Fruit fly (Drosophila melanogaster) whole organism, embryonic: ENCODE measurements around the gene CG7781.

Source experiments
- Antp ChIP-seq: fragments of 200-800 bp; sonication (Bioruptor generic); optimal IDR thresholded peaks from 3 replicates; lab custom pipeline; 2016; ENCODE audit warnings: missing biosample characterization, missing genetic modification characterization
- CG10209 ChIP-seq: fragments of 200-800 bp; sonication (Bioruptor generic); optimal IDR thresholded peaks from 3 replicates; lab custom pipeline; 2017; ENCODE audit warnings: missing biosample characterization, mild to moderate bottlenecking, missing genetic modification characterization, missing genetic modification reagents
- CG10274 ChIP-seq: fragments of 200-800 bp; sonication (Bioruptor generic); optimal IDR thresholded peaks from 3 replicates; lab custom pipeline; 2017; ENCODE audit warnings: missing biosample characterization, mild to moderate bottlenecking, missing genetic modification characterization
- CG11247 ChIP-seq: fragments of 200-800 bp; sonication (Bioruptor generic); IDR thresholded peaks from 2 replicates; pipeline ENCODE4 v1.3.6; 2022; ENCODE audit warnings: missing biosample characterization, missing genetic modification characterization
- CG11504 ChIP-seq: fragments of 200-800 bp; sonication (Bioruptor generic); optimal IDR thresholded peaks from 3 replicates; lab custom pipeline; 2019; ENCODE audit warnings: missing biosample characterization, mild to moderate bottlenecking, missing genetic modification characterization, moderate library complexity
- CG12104 ChIP-seq: fragments of 200-800 bp; sonication (Bioruptor generic); optimal IDR thresholded peaks from 3 replicates; lab custom pipeline; 2016; ENCODE audit warnings: missing biosample characterization, missing genetic modification characterization
- CG12744 ChIP-seq: fragments of 200-800 bp; sonication (Bioruptor generic); optimal IDR thresholded peaks from 2 replicates; lab custom pipeline; 2016; ENCODE audit warnings: missing biosample characterization, missing genetic modification characterization
- CG13287 ChIP-seq: fragments of 200-800 bp; sonication (Bioruptor generic); IDR thresholded peaks from 2 replicates; pipeline ENCODE4 v1.3.6; 2022; ENCODE audit warnings: missing biosample characterization, missing genetic modification characterization; ENCODE audit not compliant: partially characterized antibody
- CG1529 ChIP-seq: fragments of 200-800 bp; sonication (Bioruptor generic); optimal IDR thresholded peaks from 3 replicates; lab custom pipeline; 2018; ENCODE audit warnings: missing biosample characterization, missing genetic modification characterization
- CG15601 ChIP-seq: fragments of 200-800 bp; sonication (Bioruptor generic); optimal IDR thresholded peaks from 3 replicates; lab custom pipeline; 2019; ENCODE audit warnings: missing biosample characterization, mild to moderate bottlenecking, missing genetic modification characterization, moderate library complexity
- CG17186 ChIP-seq: fragments of 200-800 bp; sonication (Bioruptor generic); optimal IDR thresholded peaks from 3 replicates; lab custom pipeline; 2017; ENCODE audit warnings: missing biosample characterization, missing genetic modification reagents, missing genetic modification characterization
- CG1792 ChIP-seq: fragments of 200-800 bp; sonication (Bioruptor generic); optimal IDR thresholded peaks from 2 replicates; lab custom pipeline; 2016; ENCODE audit warnings: missing biosample characterization, missing genetic modification characterization
- CG18011 ChIP-seq: fragments of 200-800 bp; sonication (Bioruptor generic); optimal IDR thresholded peaks from 2 replicates; lab custom pipeline; 2017; ENCODE audit warnings: missing biosample characterization, missing genetic modification characterization, mild to moderate bottlenecking, moderate library complexity, missing genotype
- CG2678 ChIP-seq: fragments of 200-800 bp; sonication (Bioruptor generic); optimal IDR thresholded peaks from 3 replicates; lab custom pipeline; 2019; ENCODE audit warnings: missing biosample characterization, mild to moderate bottlenecking, missing genetic modification characterization, moderate library complexity
- CG30403 ChIP-seq: fragments of 200-800 bp; sonication (Bioruptor generic); optimal IDR thresholded peaks from 3 replicates; lab custom pipeline; 2016; ENCODE audit warnings: missing biosample characterization, missing genetic modification characterization
- CG31224 ChIP-seq: fragments of 200-800 bp; sonication (Bioruptor generic); IDR thresholded peaks from 2 replicates; pipeline ENCODE4 v1.3.6; 2022; ENCODE audit warnings: missing biosample characterization, missing genetic modification characterization
- CG31388 ChIP-seq: fragments of 200-800 bp; sonication (Bioruptor generic); optimal IDR thresholded peaks from 2 replicates; lab custom pipeline; 2016; ENCODE audit warnings: missing biosample characterization, missing genetic modification characterization
- CG6765 ChIP-seq: fragments of 200-800 bp; sonication (Bioruptor generic); optimal IDR thresholded peaks from 3 replicates; lab custom pipeline; 2017; ENCODE audit warnings: missing biosample characterization, mild to moderate bottlenecking, missing genetic modification characterization
- CG6813 ChIP-seq: fragments of 200-800 bp; sonication (Bioruptor generic); optimal IDR thresholded peaks from 2 replicates; lab custom pipeline; 2017; ENCODE audit warnings: missing biosample characterization, missing genetic modification characterization, mild to moderate bottlenecking, moderate library complexity, missing genetic modification reagents
- CG7372 ChIP-seq: fragments of 200-800 bp; sonication (Bioruptor generic); IDR thresholded peaks from 2 replicates; pipeline ENCODE4 v1.3.6; 2022; ENCODE audit warnings: missing biosample characterization, missing genetic modification characterization
- CG8089 ChIP-seq: fragments of 200-800 bp; sonication (Bioruptor generic); optimal IDR thresholded peaks from 3 replicates; lab custom pipeline; 2016; ENCODE audit warnings: missing biosample characterization, missing genetic modification characterization
- D ChIP-seq, 2 experiments: fragments of 200-800 bp in 1 of 2; fragments of >200 bp in 1 of 2; sonication (Bioruptor generic) in 1 of 2; optimal IDR thresholded peaks; 2 replicates in 1 of 2; 3 replicates in 1 of 2; lab custom pipeline; 2017; ENCODE audit warnings: mild to moderate bottlenecking in 1 of 2, missing biosample characterization in 1 of 2, missing genetic modification characterization in 1 of 2, missing genetic modification reagents in 1 of 2
- Deaf1 ChIP-seq: fragments of 200-800 bp; optimal IDR thresholded peaks from 3 replicates; lab custom pipeline; 2019; ENCODE audit warnings: missing biosample characterization, mild to moderate bottlenecking, missing genetic modification characterization, moderate library complexity
- Doc3 ChIP-seq: fragments of 200-800 bp; sonication (Bioruptor generic); IDR thresholded peaks from 3 replicates; pipeline ENCODE4 v1.3.6; 2022; ENCODE audit warnings: missing biosample characterization, missing genetic modification characterization; ENCODE audit not compliant: partially characterized antibody
- Dref ChIP-seq: fragments of 200-800 bp; sonication (Bioruptor generic); IDR thresholded peaks from 2 replicates; pipeline ENCODE4 v1.3.6; 2022; ENCODE audit warnings: missing biosample characterization, missing genetic modification characterization
- ERR ChIP-seq: fragments of 200-800 bp; sonication (Bioruptor generic); optimal IDR thresholded peaks from 2 replicates; lab custom pipeline; 2016; ENCODE audit warnings: missing biosample characterization, missing genetic modification characterization
- Ets97D ChIP-seq: fragments of 200-800 bp; sonication (Bioruptor generic); optimal IDR thresholded peaks from 3 replicates; lab custom pipeline; 2016; ENCODE audit warnings: missing biosample characterization, missing genetic modification characterization
- HLH54F ChIP-seq: fragments of 200-800 bp; sonication (Bioruptor generic); optimal IDR thresholded peaks from 3 replicates; lab custom pipeline; 2016; ENCODE audit warnings: missing biosample characterization, missing genetic modification characterization
- Lim3 ChIP-seq: fragments of 200-800 bp; sonication (Bioruptor generic); IDR thresholded peaks from 2 replicates; pipeline ENCODE4 v1.3.6; 2022; ENCODE audit warnings: missing biosample characterization, missing genetic modification characterization
- Myb ChIP-seq: fragments of 200-800 bp; sonication (Bioruptor generic); optimal IDR thresholded peaks from 2 replicates; lab custom pipeline; 2016; ENCODE audit warnings: missing biosample characterization, missing genetic modification characterization
- Poxn ChIP-seq: fragments of 200-800 bp; sonication (Bioruptor generic); IDR thresholded peaks from 2 replicates; pipeline ENCODE4 v1.3.6; 2022; ENCODE audit warnings: missing biosample characterization, missing genetic modification characterization
- Rfx ChIP-seq: fragments of 200-800 bp; sonication (Bioruptor generic); IDR thresholded peaks from 2 replicates; pipeline ENCODE4 v1.3.6; 2022; ENCODE audit warnings: missing biosample characterization, missing genetic modification characterization
- ab ChIP-seq: fragments of 200-800 bp; sonication (Bioruptor generic); optimal IDR thresholded peaks from 2 replicates; lab custom pipeline; 2016; ENCODE audit warnings: missing biosample characterization, missing genetic modification characterization
- caup ChIP-seq: fragments of 200-800 bp; sonication (Bioruptor generic); optimal IDR thresholded peaks from 3 replicates; lab custom pipeline; 2017; ENCODE audit warnings: missing biosample characterization, mild to moderate bottlenecking, missing genetic modification characterization, moderate library complexity; ENCODE audit not compliant: severe bottlenecking
- cg ChIP-seq: fragments of 200-800 bp; sonication (Bioruptor generic); optimal IDR thresholded peaks from 3 replicates; lab custom pipeline; 2019; ENCODE audit warnings: missing biosample characterization, mild to moderate bottlenecking, missing genetic modification characterization, moderate library complexity
- esg ChIP-seq: fragments of 200-800 bp; sonication (Bioruptor generic); conservative IDR thresholded peaks from 2 replicates; pipeline ENCODE4 v1.3.6; 2022; ENCODE audit warnings: missing biosample characterization, missing genetic modification characterization
- exex ChIP-seq: fragments of 200-800 bp; sonication (Bioruptor generic); optimal IDR thresholded peaks from 4 replicates; lab custom pipeline; 2018; ENCODE audit warnings: missing biosample characterization, mild to moderate bottlenecking, missing genetic modification characterization, moderate library complexity
- fd3F ChIP-seq: fragments of 200-800 bp; sonication (Bioruptor generic); optimal IDR thresholded peaks from 2 replicates; lab custom pipeline; 2018; ENCODE audit warnings: missing biosample characterization, mild to moderate bottlenecking, missing genetic modification characterization, moderate library complexity
- her ChIP-seq: fragments of 200-800 bp; sonication (Bioruptor generic); optimal IDR thresholded peaks from 2 replicates; lab custom pipeline; 2016; ENCODE audit warnings: missing biosample characterization, missing genetic modification characterization
- insv ChIP-seq, 2 experiments: fragments of 200-800 bp; sonication (Bioruptor generic); optimal IDR thresholded peaks; 3 replicates each; lab custom pipeline; 2016 to 2018; ENCODE audit warnings: missing biosample characterization in 2 of 2, missing genetic modification characterization in 2 of 2
- lola ChIP-seq, 3 experiments: fragments of >200 bp in 2 of 3; fragments of 200-800 bp in 1 of 3; sonication (Bioruptor generic) in 1 of 3; optimal IDR thresholded peaks; 2 replicates each; lab custom pipeline; 2017 to 2019; ENCODE audit warnings: missing biosample characterization in 3 of 3, missing genetic modification characterization in 3 of 3, mild to moderate bottlenecking in 1 of 3, moderate library complexity in 1 of 3
- mirr ChIP-seq: fragments of 200-800 bp; sonication (Bioruptor generic); optimal IDR thresholded peaks from 3 replicates; lab custom pipeline; 2018; ENCODE audit warnings: missing biosample characterization, mild to moderate bottlenecking, missing genetic modification characterization
- otp ChIP-seq: fragments of 200-800 bp; sonication (Bioruptor generic); IDR thresholded peaks from 3 replicates; pipeline ENCODE4, ENCODE4 v1.3.6; 2022; ENCODE audit warnings: missing biosample characterization, missing genetic modification characterization
- peb ChIP-seq: fragments of 200-800 bp; sonication (Bioruptor generic); IDR thresholded peaks from 2 replicates; pipeline ENCODE4 v1.3.6; 2022; ENCODE audit warnings: missing biosample characterization, missing genetic modification characterization
- run ChIP-seq: fragments of 200-800 bp; sonication (Bioruptor generic); optimal IDR thresholded peaks from 3 replicates; lab custom pipeline; 2018; ENCODE audit warnings: missing biosample characterization, mild to moderate bottlenecking, missing genetic modification characterization
- slbo ChIP-seq: fragments of 200-800 bp; sonication (Bioruptor generic); IDR thresholded peaks from 2 replicates; pipeline ENCODE4 v1.3.6; 2022; ENCODE audit warnings: missing biosample characterization, missing genetic modification characterization
- slp2 ChIP-seq: fragments of 200-800 bp; sonication (Bioruptor generic); optimal IDR thresholded peaks from 2 replicates; lab custom pipeline; 2016; ENCODE audit warnings: missing biosample characterization, missing genetic modification characterization
- unc-4 ChIP-seq: fragments of 200-800 bp; sonication (Bioruptor generic); IDR thresholded peaks from 2 replicates; pipeline ENCODE4 v1.3.6; 2022; ENCODE audit warnings: missing biosample characterization, missing genetic modification characterization; ENCODE audit not compliant: partially characterized antibody

CG7781 gene

dm6 chr2L:8319858-8320525, 5.2 kb downstream of the CG7781 start, which contains the start of the genes mtsh and strat (continued):
- TF ChIP-seq Lim3, result no peak
- peak; percentile 43 for TF ChIP-seq HLH54F
- peak; percentile 74 for TF ChIP-seq Myb (GFP tag; lab: Kevin White, UChicago)
- TF ChIP-seq CG12104, result peak; percentile 68
- peak; percentile 31; the same call in 1 of the 2 replicates for TF ChIP-seq peb
- peak in 1 of 2 experiments; percentile 58 for TF ChIP-seq insv (GFP tag; optimal IDR thresholded peaks at IDR 0.05; lab: Kevin White, UChicago)
- TF ChIP-seq Deaf1 (tag; lab: Kevin White, UChicago), result no peak
- no peak for TF ChIP-seq run
- TF ChIP-seq CG11247 (GFP tag; lab: Robert Waterston, UW), result no peak
- no peak for TF ChIP-seq CG11504 (tag; lab: Kevin White, UChicago)
- TF ChIP-seq her (GFP tag; lab: Kevin White, UChicago), result peak; percentile 61
- TF ChIP-seq CG17186 (GFP tag; lab: Kevin White, UChicago), result peak; percentile 40
- peak; percentile 86 for TF ChIP-seq caup
- no peak; the same call in 2 of the 3 replicates for TF ChIP-seq Doc3
- TF ChIP-seq Antp (GFP tag; lab: Kevin White, UChicago), result peak; percentile 51
- TF ChIP-seq CG7372, result 0 out of 2 replicates have a peak, but pooled peaks have one; percentile 8
- TF ChIP-seq ERR (GFP tag; lab: Kevin White, UChicago), result peak; percentile 44
- peak; percentile 63 for TF ChIP-seq CG6813 (GFP tag; lab: Kevin White, UChicago)
- peak; percentile 42; the same call in 1 of the 2 replicates for TF ChIP-seq CG31224 (GFP tag; lab: Robert Waterston, UW)
- peak; percentile 98 for TF ChIP-seq Ets97D
- peak; percentile 76 for TF ChIP-seq Rfx (GFP tag; lab: Robert Waterston, UW)
- no peak for TF ChIP-seq CG31388 (GFP tag; lab: Kevin White, UChicago)
- TF ChIP-seq lola (GFP tag; optimal IDR thresholded peaks at IDR 0.05; lab: Kevin White, UChicago), result peak in 1 of 3 experiments; percentile 19
- TF ChIP-seq CG2678 (tag; lab: Kevin White, UChicago), result no peak
- TF ChIP-seq unc-4 (GFP tag; lab: Robert Waterston, UW), result peak; percentile 59; the same call in 1 of the 2 replicates
- peak; percentile 90 for TF ChIP-seq Dref (GFP tag; lab: Robert Waterston, UW)
- TF ChIP-seq CG1792 (GFP tag; lab: Kevin White, UChicago), result peak; percentile 51
- peak; percentile 87 for TF ChIP-seq mirr (GFP tag; lab: Kevin White, UChicago)
- TF ChIP-seq exex (tag; lab: Kevin White, UChicago), result peak; percentile 44
- TF ChIP-seq esg (GFP tag; lab: Robert Waterston, UW), result no peak
- peak; percentile 62 for TF ChIP-seq slbo (GFP tag; lab: Robert Waterston, UW)
- TF ChIP-seq fd3F (GFP tag; lab: Kevin White, UChicago), result peak; percentile 45
- no peak for TF ChIP-seq CG1529 (GFP tag; lab: Kevin White, UChicago)
- no peak for TF ChIP-seq cg
- no peak for TF ChIP-seq CG8089 (GFP tag; lab: Kevin White, UChicago)
- no peak for TF ChIP-seq Poxn (GFP tag; lab: Robert Waterston, UW)
- TF ChIP-seq CG18011 (GFP tag; lab: Kevin White, UChicago), result no peak
- peak; percentile 71 for TF ChIP-seq CG13287 (GFP tag; lab: Robert Waterston, UW)
- TF ChIP-seq CG10274 (GFP tag; lab: Kevin White, UChicago), result peak; percentile 27
- peak; percentile 63; the same call in 1 of the 3 replicates for TF ChIP-seq otp
- TF ChIP-seq slp2 (GFP tag; lab: Kevin White, UChicago), result peak; percentile 21
- TF ChIP-seq D (optimal IDR thresholded peaks at IDR 0.05; lab: Kevin White, UChicago), result no peak
- TF ChIP-seq D (GFP tag; optimal IDR thresholded peaks at IDR 0.05; lab: Kevin White, UChicago), result peak; percentile 53
- no peak for TF ChIP-seq ab (GFP tag; lab: Kevin White, UChicago)
- TF ChIP-seq CG15601 (tag; lab: Kevin White, UChicago), result peak; percentile 75
- peak; percentile 41 for TF ChIP-seq CG30403 (GFP tag; lab: Kevin White, UChicago)
- TF ChIP-seq CG6765, result peak; percentile 81
- peak; percentile 21 for TF ChIP-seq CG10209
- TF ChIP-seq CG12744 (GFP tag; lab: Kevin White, UChicago), result no peak
